Fruit fly (Drosophila melanogaster): Measurements from ENCODE around the gene CG17991.

CG17991 gene

DNA sequence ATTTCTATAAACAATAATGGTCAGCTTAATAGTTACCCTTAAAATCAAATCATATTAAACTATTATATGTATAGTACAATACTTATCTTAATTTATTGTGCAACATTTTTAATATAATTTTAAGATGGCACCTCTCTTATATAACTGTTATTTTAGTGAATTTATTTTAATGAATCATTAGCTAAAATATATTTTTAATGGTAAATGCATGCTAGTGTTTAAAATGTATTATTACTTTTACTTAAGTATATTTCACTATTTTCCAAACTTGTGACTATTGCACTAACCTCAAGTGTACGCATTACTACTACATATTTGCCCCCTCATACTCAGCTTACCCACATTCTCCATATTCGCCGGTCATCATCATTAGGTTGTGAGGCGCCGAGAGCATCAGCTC lies 5.2 kb downstream of the CG17991 start (continued):
- peak; percentile 14; the same call in 1 of the 2 replicates for TF ChIP-seq Atf6 (GFP tag; IDR thresholded peaks at IDR 0.05)
- TF ChIP-seq Nf-YA (GFP tag; IDR thresholded peaks at IDR 0.05): no peak
- TF ChIP-seq CG6254 (GFP tag; optimal IDR thresholded peaks at IDR 0.05): peak; percentile 65
- TF ChIP-seq CG14710 (tag; optimal IDR thresholded peaks at IDR 0.05): peak; percentile 92
- no peak for TF ChIP-seq pnt (GFP tag; optimal IDR thresholded peaks at IDR 0.05)
- TF ChIP-seq Ada2b (GFP tag; IDR thresholded peaks at IDR 0.05): no peak
- peak; percentile 44 for TF ChIP-seq CG3407 (GFP tag; optimal IDR thresholded peaks at IDR 0.05)
- peak; percentile 68 for TF ChIP-seq oc (tag; optimal IDR thresholded peaks at IDR 0.05)
- no peak for TF ChIP-seq CG8944 (GFP tag; optimal IDR thresholded peaks at IDR 0.05)
- TF ChIP-seq CG31224 (GFP tag; IDR thresholded peaks at IDR 0.05): no peak
- peak; percentile 92 for TF ChIP-seq CoRest (tag; optimal IDR thresholded peaks at IDR 0.05)
- TF ChIP-seq ap (GFP tag; IDR thresholded peaks at IDR 0.05): 0 out of 2 replicates have a peak, but pooled peaks have one; percentile 49
- peak; percentile 45 for TF ChIP-seq CG3847 (GFP tag; IDR thresholded peaks at IDR 0.05)
- TF ChIP-seq Eip74EF (GFP tag; optimal IDR thresholded peaks at IDR 0.05): peak in 1 of 2 experiments; percentile 84
- peak; percentile 36; the same call in 1 of the 2 replicates for TF ChIP-seq CG9932 (GFP tag; IDR thresholded peaks at IDR 0.05)
- no peak for TF ChIP-seq CG7963 (GFP tag; IDR thresholded peaks at IDR 0.05; ENCODE audit: partially characterized antibody)
- TF ChIP-seq CG6683 (GFP tag; optimal IDR thresholded peaks at IDR 0.05): peak; percentile 7
- peak; percentile 47 for TF ChIP-seq CG15514 (GFP tag; optimal IDR thresholded peaks at IDR 0.05)
- TF ChIP-seq exex (tag; optimal IDR thresholded peaks at IDR 0.05): no peak
- peak; percentile 1 for TF ChIP-seq lilli (GFP tag; optimal IDR thresholded peaks at IDR 0.05)
- TF ChIP-seq CG9215 (GFP tag; IDR thresholded peaks at IDR 0.05): 0 out of 2 replicates have a peak, but pooled peaks have one; percentile 19
- no peak for TF ChIP-seq sc (optimal IDR thresholded peaks at IDR 0.05)
- peak; percentile 39 for TF ChIP-seq sc (GFP tag; optimal IDR thresholded peaks at IDR 0.05)
- TF ChIP-seq ranshi (GFP tag; IDR thresholded peaks at IDR 0.05): 0 out of 2 replicates have a peak, but pooled peaks have one; percentile 39
- TF ChIP-seq CG33557 (GFP tag; optimal IDR thresholded peaks at IDR 0.05): peak; percentile 89
- no peak for TF ChIP-seq corto (GFP tag; optimal IDR thresholded peaks at IDR 0.05)
- no peak for TF ChIP-seq gcm2 (GFP tag; optimal IDR thresholded peaks at IDR 0.05)
- peak; percentile 68 for TF ChIP-seq esg (GFP tag; conservative IDR thresholded peaks at IDR 0.05)
- TF ChIP-seq Mes4 (GFP tag; optimal IDR thresholded peaks at IDR 0.05): no peak
- TF ChIP-seq kah (GFP tag; optimal IDR thresholded peaks at IDR 0.05): peak; percentile 74
- peak; percentile 50 for TF ChIP-seq CG4820 (GFP tag; optimal IDR thresholded peaks at IDR 0.05)
- TF ChIP-seq peb (GFP tag; IDR thresholded peaks at IDR 0.05): no peak; the same call in 1 of the 2 replicates
- TF ChIP-seq CG31441 (GFP tag; IDR thresholded peaks at IDR 0.05): peak; percentile 96
- peak; percentile 94 for TF ChIP-seq CG8924 (tag; optimal IDR thresholded peaks at IDR 0.05)
- TF ChIP-seq Nf-YC (tag; optimal IDR thresholded peaks at IDR 0.05): peak; percentile 81
- TF ChIP-seq bowl (GFP tag; IDR thresholded peaks at IDR 0.05): 0 out of 2 replicates have a peak, but pooled peaks have one; percentile 6
- no peak for TF ChIP-seq so (GFP tag; IDR thresholded peaks at IDR 0.05)
- peak; percentile 77 for TF ChIP-seq sug (tag; optimal IDR thresholded peaks at IDR 0.05)
- peak; percentile 52 for TF ChIP-seq NfI (GFP tag; optimal IDR thresholded peaks at IDR 0.05)
- peak; percentile 58; the same call in 1 of the 2 replicates for TF ChIP-seq CG32772 (GFP tag; IDR thresholded peaks at IDR 0.05)
- peak; percentile 53 for TF ChIP-seq org-1 (GFP tag; optimal IDR thresholded peaks at IDR 0.05)
- peak; percentile 35 for TF ChIP-seq pros (GFP tag; optimal IDR thresholded peaks at IDR 0.05)
- peak; percentile 71 for TF ChIP-seq Nf-YB (GFP tag; optimal IDR thresholded peaks at IDR 0.05)
- TF ChIP-seq CG4707 (GFP tag; optimal IDR thresholded peaks at IDR 0.05): peak; percentile 1
- peak; percentile 55 for TF ChIP-seq CG6765 (GFP tag; optimal IDR thresholded peaks at IDR 0.05)
- TF ChIP-seq ATbp (GFP tag; optimal IDR thresholded peaks at IDR 0.05): peak; percentile 53
- TF ChIP-seq CG12391 (tag; optimal IDR thresholded peaks at IDR 0.05): peak; percentile 91
- TF ChIP-seq CTCF (GFP tag; optimal IDR thresholded peaks at IDR 0.05): peak; percentile 19
- TF ChIP-seq ro (GFP tag; IDR thresholded peaks at IDR 0.05): peak; percentile 13; the same call in 1 of the 2 replicates
- TF ChIP-seq croc (GFP tag; conservative IDR thresholded peaks at IDR 0.05): peak; percentile 51; the same call in 2 of the 3 replicates
- peak; percentile 68 for TF ChIP-seq Hr3 (GFP tag; optimal IDR thresholded peaks at IDR 0.05)
